Fruit fly (Drosophila melanogaster) whole organism, embryonic: ENCODE results near the gene Rchy1.

Source experiments
- Aef1 ChIP-seq: fragments of 200-800 bp; sonication (Bioruptor generic); IDR thresholded peaks from 3 replicates; pipeline ENCODE4 v1.3.6; 2022; ENCODE audit warnings: missing biosample characterization, missing genetic modification characterization
- Antp ChIP-seq: fragments of 200-800 bp; sonication (Bioruptor generic); optimal IDR thresholded peaks from 3 replicates; lab custom pipeline; 2016; ENCODE audit warnings: missing biosample characterization, missing genetic modification characterization
- CG10209 ChIP-seq: fragments of 200-800 bp; sonication (Bioruptor generic); optimal IDR thresholded peaks from 3 replicates; lab custom pipeline; 2017; ENCODE audit warnings: missing biosample characterization, mild to moderate bottlenecking, missing genetic modification characterization, missing genetic modification reagents
- CG10267 ChIP-seq: fragments of 200-800 bp; sonication (Bioruptor generic); optimal IDR thresholded peaks from 2 replicates; lab custom pipeline; 2018; ENCODE audit warnings: missing biosample characterization, mild to moderate bottlenecking, missing genetic modification characterization, moderate library complexity
- CG11560 ChIP-seq: fragments of 200-800 bp; sonication (Bioruptor generic); IDR thresholded peaks from 3 replicates; pipeline ENCODE4 v1.3.6; 2022; ENCODE audit warnings: missing biosample characterization, missing genetic modification characterization
- CG11695 ChIP-seq: fragments of 200-800 bp; sonication (Bioruptor generic); IDR thresholded peaks from 3 replicates; pipeline ENCODE4 v1.3.6; 2022; ENCODE audit warnings: missing biosample characterization, missing genetic modification characterization
- CG11696 ChIP-seq: fragments of 200-800 bp; sonication (Bioruptor generic); IDR thresholded peaks from 2 replicates; pipeline ENCODE4 v1.3.6; 2022; ENCODE audit warnings: missing biosample characterization, missing genetic modification characterization
- CG11723 ChIP-seq: fragments of 200-800 bp; sonication (Bioruptor generic); optimal IDR thresholded peaks from 2 replicates; lab custom pipeline; 2017; ENCODE audit warnings: missing biosample characterization, mild to moderate bottlenecking, missing genetic modification characterization
- CG12104 ChIP-seq: fragments of 200-800 bp; sonication (Bioruptor generic); optimal IDR thresholded peaks from 3 replicates; lab custom pipeline; 2016; ENCODE audit warnings: missing biosample characterization, missing genetic modification characterization
- CG12659 ChIP-seq: fragments of 200-800 bp; sonication (Bioruptor generic); optimal IDR thresholded peaks from 3 replicates; lab custom pipeline; 2017; ENCODE audit warnings: mild to moderate bottlenecking, missing biosample characterization, missing genetic modification reagents, missing genetic modification characterization
- CG13296 ChIP-seq: fragments of 200-800 bp; sonication (Bioruptor generic); optimal IDR thresholded peaks from 3 replicates; lab custom pipeline; 2018; ENCODE audit warnings: missing biosample characterization, mild to moderate bottlenecking, missing genetic modification characterization
- CG1603 ChIP-seq: fragments of 200-800 bp; sonication (Bioruptor generic); optimal IDR thresholded peaks from 2 replicates; lab custom pipeline; 2019; ENCODE audit warnings: missing biosample characterization, mild to moderate bottlenecking, missing genetic modification characterization, moderate library complexity
- CG17385 ChIP-seq: fragments of 200-800 bp; sonication (Bioruptor generic); optimal IDR thresholded peaks from 3 replicates; lab custom pipeline; 2018; ENCODE audit warnings: missing biosample characterization, mild to moderate bottlenecking, missing genetic modification characterization
- CG18476 ChIP-seq: fragments of 200-800 bp; sonication (Bioruptor generic); optimal IDR thresholded peaks from 2 replicates; lab custom pipeline; 2016; ENCODE audit warnings: missing biosample characterization, mild to moderate bottlenecking, missing genetic modification characterization
- CG2199 ChIP-seq: fragments of 200-800 bp; sonication (Bioruptor generic); IDR thresholded peaks from 3 replicates; pipeline ENCODE4 v1.3.6; 2022; ENCODE audit warnings: missing biosample characterization, missing genetic modification characterization
- CG2712 ChIP-seq: fragments of 200-800 bp; optimal IDR thresholded peaks from 3 replicates; lab custom pipeline; 2019; ENCODE audit warnings: missing biosample characterization, mild to moderate bottlenecking, missing genetic modification characterization, moderate library complexity
- CG2889 ChIP-seq: fragments of 200-800 bp; sonication (Bioruptor generic); IDR thresholded peaks from 3 replicates; pipeline ENCODE4 v1.3.6; 2022; ENCODE audit warnings: missing biosample characterization, missing genetic modification characterization
- CG31365 ChIP-seq: fragments of 200-800 bp; sonication (Bioruptor generic); optimal IDR thresholded peaks from 2 replicates; lab custom pipeline; 2018; ENCODE audit warnings: missing biosample characterization, mild to moderate bottlenecking, missing genetic modification characterization
- CG3163 ChIP-seq: fragments of 200-800 bp; sonication (Bioruptor generic); optimal IDR thresholded peaks from 3 replicates; lab custom pipeline; 2016; ENCODE audit warnings: missing biosample characterization, missing genetic modification characterization
- CG43689 ChIP-seq: fragments of 200-800 bp; sonication (Bioruptor generic); IDR thresholded peaks from 2 replicates; pipeline ENCODE4 v1.3.6; 2022; ENCODE audit warnings: missing biosample characterization, missing genetic modification characterization
- CG8290 ChIP-seq, 3 experiments: fragments of 200-800 bp; sonication (Bioruptor generic); optimal IDR thresholded peaks; 2 replicates each; lab custom pipeline; 2016 to 2019; ENCODE audit warnings: missing biosample characterization in 3 of 3, missing genetic modification characterization in 3 of 3, mild to moderate bottlenecking in 2 of 3, moderate library complexity in 1 of 3
- CG8388 ChIP-seq: fragments of 200-800 bp; sonication (Bioruptor generic); optimal IDR thresholded peaks from 2 replicates; lab custom pipeline; 2019; ENCODE audit warnings: missing biosample characterization, mild to moderate bottlenecking, missing genetic modification characterization, moderate library complexity
- CG9797 ChIP-seq: fragments of 200-800 bp; sonication (Bioruptor generic); optimal IDR thresholded peaks from 3 replicates; lab custom pipeline; 2018; ENCODE audit warnings: missing biosample characterization, mild to moderate bottlenecking, missing genetic modification characterization
- CTCF ChIP-seq: fragments of 200-800 bp; sonication (Bioruptor generic); optimal IDR thresholded peaks from 2 replicates; lab custom pipeline; 2017; ENCODE audit warnings: missing biosample characterization, mild to moderate bottlenecking, missing genetic modification characterization, moderate library complexity
- Dbx ChIP-seq: fragments of 200-800 bp; sonication (Bioruptor generic); IDR thresholded peaks from 3 replicates; pipeline ENCODE4 v1.3.6; 2022; ENCODE audit warnings: missing biosample characterization, missing genetic modification characterization
- Dip2 ChIP-seq: fragments of 200-800 bp; sonication (Bioruptor generic); IDR thresholded peaks from 2 replicates; pipeline ENCODE4 v1.3.6; 2022; ENCODE audit warnings: missing biosample characterization, missing genetic modification characterization
- HLH3B ChIP-seq: fragments of 200-800 bp; sonication (Bioruptor generic); IDR thresholded peaks from 2 replicates; pipeline ENCODE4 v1.3.6; 2022; ENCODE audit warnings: missing biosample characterization, missing genetic modification characterization
- Hey ChIP-seq: fragments of 200-800 bp; sonication (Bioruptor generic); optimal IDR thresholded peaks from 3 replicates; lab custom pipeline; 2018; ENCODE audit warnings: missing biosample characterization, mild to moderate bottlenecking, missing genetic modification characterization
- Hmx ChIP-seq: fragments of 200-800 bp; sonication (Bioruptor generic); optimal IDR thresholded peaks from 2 replicates; lab custom pipeline; 2016; ENCODE audit warnings: missing biosample characterization, missing genetic modification characterization
- Hr3 ChIP-seq: fragments of 200-800 bp; sonication (Bioruptor generic); optimal IDR thresholded peaks from 3 replicates; lab custom pipeline; 2016; ENCODE audit warnings: missing biosample characterization, missing genetic modification characterization
- Hsf ChIP-seq: fragments of 200-800 bp; sonication (Bioruptor generic); optimal IDR thresholded peaks from 3 replicates; lab custom pipeline; 2016; ENCODE audit warnings: missing biosample characterization, missing genetic modification characterization
- Scr ChIP-seq: fragments of 200-800 bp; sonication (Bioruptor generic); IDR thresholded peaks from 2 replicates; pipeline ENCODE4 v1.3.6; 2022; ENCODE audit warnings: missing biosample characterization, missing genetic modification characterization; ENCODE audit not compliant: partially characterized antibody
- Stat92E ChIP-seq, 3 experiments: fragments of >200 bp in 2 of 3; fragments of 200-800 bp in 1 of 3; sonication (Bioruptor generic) in 1 of 3; optimal IDR thresholded peaks; 2 replicates each; lab custom pipeline; 2017 to 2019; ENCODE audit warnings: missing biosample characterization in 3 of 3, missing genetic modification characterization in 3 of 3, mild to moderate bottlenecking in 1 of 3, moderate library complexity in 1 of 3
- Tbp ChIP-seq: fragments of >200 bp; optimal IDR thresholded peaks from 2 replicates; lab custom pipeline; 2018; ENCODE audit warnings: missing biosample characterization, missing genetic modification characterization
- ab ChIP-seq: fragments of 200-800 bp; sonication (Bioruptor generic); optimal IDR thresholded peaks from 2 replicates; lab custom pipeline; 2016; ENCODE audit warnings: missing biosample characterization, missing genetic modification characterization
- bsh ChIP-seq, 2 experiments: fragments of 200-800 bp; sonication (Bioruptor generic); optimal IDR thresholded peaks; 2 replicates each; lab custom pipeline; 2017 to 2018; ENCODE audit warnings: mild to moderate bottlenecking in 2 of 2, missing biosample characterization in 2 of 2, missing genetic modification characterization in 2 of 2, moderate library complexity in 1 of 2
- chinmo ChIP-seq: fragments of 200-800 bp; sonication (Bioruptor generic); IDR thresholded peaks from 4 replicates; pipeline ENCODE4 v1.3.6; 2022; ENCODE audit warnings: missing biosample characterization, missing genetic modification characterization; ENCODE audit not compliant: partially characterized antibody
- dmrt99B ChIP-seq: fragments of 200-800 bp; sonication (Bioruptor generic); optimal IDR thresholded peaks from 2 replicates; lab custom pipeline; 2018; ENCODE audit warnings: missing biosample characterization, mild to moderate bottlenecking, missing genetic modification characterization, moderate library complexity
- fu2 ChIP-seq: fragments of 200-800 bp; sonication (Bioruptor generic); optimal IDR thresholded peaks from 2 replicates; lab custom pipeline; 2016; ENCODE audit warnings: missing biosample characterization, missing genetic modification characterization
- gem ChIP-seq: fragments of 200-800 bp; sonication (Bioruptor generic); optimal IDR thresholded peaks from 2 replicates; lab custom pipeline; 2019; ENCODE audit warnings: missing biosample characterization, mild to moderate bottlenecking, missing genetic modification characterization, moderate library complexity
- klu ChIP-seq: fragments of 200-800 bp; sonication (Bioruptor generic); IDR thresholded peaks from 2 replicates; pipeline ENCODE4 v1.3.6; 2022; ENCODE audit warnings: missing biosample characterization, missing genetic modification characterization
- lbe ChIP-seq: fragments of 200-800 bp; sonication (Bioruptor generic); optimal IDR thresholded peaks from 2 replicates; lab custom pipeline; 2016; ENCODE audit warnings: missing biosample characterization, mild to moderate bottlenecking, missing genetic modification characterization
- org-1 ChIP-seq: fragments of 200-800 bp; sonication (Bioruptor generic); optimal IDR thresholded peaks from 2 replicates; lab custom pipeline; 2017; ENCODE audit warnings: missing biosample characterization, missing genetic modification characterization
- p53 ChIP-seq: fragments of 200-800 bp; sonication (Bioruptor generic); optimal IDR thresholded peaks from 2 replicates; lab custom pipeline; 2016; ENCODE audit warnings: missing biosample characterization, missing genetic modification characterization
- peb ChIP-seq: fragments of 200-800 bp; sonication (Bioruptor generic); IDR thresholded peaks from 2 replicates; pipeline ENCODE4 v1.3.6; 2022; ENCODE audit warnings: missing biosample characterization, missing genetic modification characterization
- pho ChIP-seq: fragments of 200-800 bp; sonication (Bioruptor generic); optimal IDR thresholded peaks from 2 replicates; lab custom pipeline; 2016; ENCODE audit warnings: missing biosample characterization, missing genetic modification characterization
- pnt ChIP-seq: fragments of 200-800 bp; sonication (Bioruptor generic); optimal IDR thresholded peaks from 3 replicates; lab custom pipeline; 2016; ENCODE audit warnings: missing biosample characterization, missing genetic modification characterization
- sr ChIP-seq: fragments of 200-800 bp; sonication (Bioruptor generic); IDR thresholded peaks from 3 replicates; pipeline ENCODE4 v1.3.6; 2022; ENCODE audit warnings: missing biosample characterization, missing genetic modification characterization
- sug ChIP-seq: fragments of 200-800 bp; optimal IDR thresholded peaks from 2 replicates; lab custom pipeline; 2019; ENCODE audit warnings: missing biosample characterization, mild to moderate bottlenecking, missing genetic modification characterization, moderate library complexity
- ttk ChIP-seq: fragments of 200-800 bp; sonication (Bioruptor generic); IDR thresholded peaks from 2 replicates; pipeline ENCODE4 v2.1.2; 2022; ENCODE audit warnings: missing biosample characterization, missing genetic modification characterization

The Rchy1 gene

DNA sequence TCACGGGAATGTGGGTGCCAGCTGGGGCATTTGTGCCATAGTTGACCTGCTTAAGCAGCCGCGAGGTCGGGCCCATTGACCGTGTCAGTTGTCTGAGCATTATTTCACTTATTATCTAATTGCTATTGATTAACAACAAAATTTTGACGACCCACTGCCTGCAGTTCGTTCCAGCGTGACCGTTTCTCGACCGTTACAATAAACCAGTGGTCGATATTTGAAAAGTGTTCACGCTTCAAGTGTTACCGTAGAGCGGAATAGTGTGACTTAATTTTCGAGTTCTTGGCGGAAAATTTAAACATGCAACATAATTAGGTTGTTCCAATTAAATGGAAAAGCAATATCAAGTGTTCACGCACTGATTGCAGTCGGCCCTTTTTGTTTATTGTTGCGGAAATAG is 2.0 kb upstream of the Rchy1 start, which contains the start of gene HemK1 (continued):
- TF ChIP-seq Hmx (GFP tag; lab: Kevin White, UChicago): no peak
- peak; percentile 17 for TF ChIP-seq CG2712 (tag; lab: Kevin White, UChicago)
- no peak for TF ChIP-seq CG11723 (GFP tag; lab: Kevin White, UChicago)
- no peak for TF ChIP-seq CG13296
- peak; percentile 50 for TF ChIP-seq Scr (GFP tag; lab: Robert Waterston, UW)
- no peak for TF ChIP-seq CG10209 (GFP tag; lab: Kevin White, UChicago)
- peak; percentile 42 for TF ChIP-seq CTCF (GFP tag; lab: Kevin White, UChicago)
- TF ChIP-seq Tbp: no peak
- no peak for TF ChIP-seq CG12104 (GFP tag; lab: Kevin White, UChicago)
- TF ChIP-seq Antp (GFP tag; lab: Kevin White, UChicago): no peak
- peak; percentile 53 for TF ChIP-seq sug (tag; lab: Kevin White, UChicago)
- TF ChIP-seq CG17385: no peak
- no peak for TF ChIP-seq Hey
- TF ChIP-seq klu (GFP tag; lab: Robert Waterston, UW): no peak
- TF ChIP-seq Stat92E (GFP tag; optimal IDR thresholded peaks at IDR 0.05; lab: Kevin White, UChicago): no peak
- TF ChIP-seq ab (GFP tag; lab: Kevin White, UChicago): no peak
- TF ChIP-seq CG43689: no peak
- TF ChIP-seq fu2 (GFP tag; lab: Kevin White, UChicago): no peak
- no peak for TF ChIP-seq Hsf (GFP tag; lab: Kevin White, UChicago)
- TF ChIP-seq CG18476 (GFP tag; lab: Kevin White, UChicago): no peak
- TF ChIP-seq CG9797 (GFP tag; lab: Kevin White, UChicago): peak; percentile 99

DNA sequence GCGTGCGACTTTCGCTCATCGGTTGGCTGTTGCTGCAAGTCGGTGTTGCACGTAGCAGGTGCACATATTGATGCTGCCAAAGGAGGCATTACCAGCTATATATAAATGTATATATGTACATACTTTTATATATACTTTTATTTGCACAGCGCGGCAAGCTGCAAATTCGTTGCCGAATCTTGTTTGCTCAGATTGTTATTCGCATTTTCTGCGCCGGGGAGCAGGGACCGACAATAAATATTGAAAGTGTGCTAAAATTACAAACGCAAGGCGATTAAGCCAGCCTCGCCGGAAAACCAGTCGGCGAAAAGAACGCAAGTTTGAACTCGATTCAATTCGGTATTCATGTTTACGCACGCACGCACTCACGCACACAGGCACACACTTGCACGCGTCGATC is 689 bp downstream of the Rchy1 start:
- TF ChIP-seq pnt (no peak), CG12104 (GFP tag; lab: Kevin White, UChicago) (no peak), lbe (peak; percentile 32), chinmo (GFP tag; lab: Robert Waterston, UW) (0 out of 4 replicates have a peak, but pooled peaks have one; percentile 59), p53 (GFP tag; lab: Kevin White, UChicago) (peak; percentile 76), sr (no peak)

DNA sequence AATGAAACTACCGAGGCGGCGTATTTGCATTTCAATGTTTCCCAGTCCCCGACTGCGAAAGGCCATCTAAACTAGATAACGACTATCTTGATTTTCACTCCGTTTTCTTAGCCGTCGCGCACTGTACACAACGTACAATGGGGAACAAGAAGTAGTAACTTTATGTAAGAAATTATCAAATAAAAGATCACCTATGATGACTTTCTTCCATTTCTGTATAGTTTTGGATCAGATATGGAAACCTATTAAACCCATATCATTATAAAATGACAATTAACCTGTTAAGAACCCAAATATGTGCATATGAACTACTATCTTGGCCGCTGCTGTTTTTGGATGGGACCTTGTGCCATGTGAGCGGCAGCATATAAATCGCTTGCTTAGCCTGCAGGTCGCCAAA is 1.2 kb downstream of the Rchy1 start:
- TF ChIP-seq CG1603 (no peak), CG11696 (GFP tag; lab: Robert Waterston, UW) (peak; percentile 72), CG31365 (no peak), Dbx (GFP tag; lab: Robert Waterston, UW) (no peak), pho (GFP tag; lab: Kevin White, UChicago) (no peak), CG10267 (no peak), peb (GFP tag; lab: Robert Waterston, UW) (no peak), Aef1 (GFP tag; lab: Robert Waterston, UW) (no peak), ttk (GFP tag; lab: Robert Waterston, UW) (no peak), CG8388 (no peak), Dip2 (GFP tag; lab: Robert Waterston, UW) (no peak), Stat92E (GFP tag; optimal IDR thresholded peaks at IDR 0.05; lab: Kevin White, UChicago) (no peak), bsh (GFP tag; optimal IDR thresholded peaks at IDR 0.05; lab: Kevin White, UChicago) (peak in 1 of 2 experiments; percentile 8), CG11560 (tag; lab: Robert Waterston, UW) (no peak), gem (tag; lab: Kevin White, UChicago) (peak; percentile 3), CG2889 (no peak), CG2199 (no peak), Hr3 (GFP tag; lab: Kevin White, UChicago) (no peak), CG3163 (GFP tag; lab: Kevin White, UChicago) (no peak), dmrt99B (tag; lab: Kevin White, UChicago) (peak; percentile 50), CG12659 (GFP tag; lab: Kevin White, UChicago) (no peak), CG8290 (GFP tag; optimal IDR thresholded peaks at IDR 0.05; lab: Kevin White, UChicago) (no peak), CG8290 (tag; optimal IDR thresholded peaks at IDR 0.05; lab: Kevin White, UChicago) (no peak), CG11695 (peak; percentile 67), HLH3B (GFP tag; lab: Robert Waterston, UW) (peak; percentile 24; the same call in 1 of the 2 replicates), org-1 (GFP tag; lab: Kevin White, UChicago) (no peak)
